Fruit fly (Drosophila melanogaster): ENCODE measurements around the gene CG1387.

Gene CG1387

dm6 chrX:8420772-8421448, 35.3 kb downstream of the CG1387 start (continued):
- TF ChIP-seq Adf1 (GFP tag; IDR thresholded peaks at IDR 0.05): peak; percentile 48; the same call in 1 of the 2 replicates
- TF ChIP-seq CG12769 (tag; optimal IDR thresholded peaks at IDR 0.05): peak; percentile 30
- TF ChIP-seq CG5953 (GFP tag; IDR thresholded peaks at IDR 0.05): 0 out of 2 replicates have a peak, but pooled peaks have one; percentile 13
- TF ChIP-seq MTF-1 (GFP tag; optimal IDR thresholded peaks at IDR 0.05; ENCODE audit: borderline replicate concordance): peak; percentile 29
- no peak for TF ChIP-seq CG3407 (GFP tag; optimal IDR thresholded peaks at IDR 0.05)
- TF ChIP-seq Nf-YC (tag; optimal IDR thresholded peaks at IDR 0.05): no peak
- no peak for TF ChIP-seq hkb (optimal IDR thresholded peaks at IDR 0.05)
- 0 out of 2 replicates have a peak, but pooled peaks have one; percentile 30 for TF ChIP-seq hkb (GFP tag; IDR thresholded peaks at IDR 0.05)
- no peak for TF ChIP-seq dmrt99B (tag; optimal IDR thresholded peaks at IDR 0.05)
- peak; percentile 58; the same call in 1 of the 4 replicates for TF ChIP-seq Dll (GFP tag; IDR thresholded peaks at IDR 0.05; ENCODE audit: partially characterized antibody)
- peak; percentile 2 for TF ChIP-seq nerfin-1 (tag; optimal IDR thresholded peaks at IDR 0.05)
- TF ChIP-seq Dbx (GFP tag; IDR thresholded peaks at IDR 0.05): peak; percentile 34; the same call in 1 of the 3 replicates
- TF ChIP-seq trem (tag; optimal IDR thresholded peaks at IDR 0.05): peak; percentile 17
- peak; percentile 99 for TF ChIP-seq yki (optimal IDR thresholded peaks at IDR 0.05)
- peak; percentile 39 for TF ChIP-seq sens (GFP tag)
- TF ChIP-seq CG34376 (GFP tag; optimal IDR thresholded peaks at IDR 0.05): peak; percentile 30
- peak; percentile 39 for TF ChIP-seq CG13287 (GFP tag; IDR thresholded peaks at IDR 0.05; ENCODE audit: partially characterized antibody)
- no peak for TF ChIP-seq ham (GFP tag; IDR thresholded peaks at IDR 0.05)
- peak; percentile 13 for TF ChIP-seq PHDP (tag; optimal IDR thresholded peaks at IDR 0.05)
- no peak for TF ChIP-seq bcd (GFP tag; optimal IDR thresholded peaks at IDR 0.05)
- peak; percentile 23 for TF ChIP-seq CG1529 (GFP tag; optimal IDR thresholded peaks at IDR 0.05)
- TF ChIP-seq MBD-R2 (GFP tag; IDR thresholded peaks at IDR 0.05): 0 out of 2 replicates have a peak, but pooled peaks have one; percentile 22
- TF ChIP-seq cad (GFP tag; optimal IDR thresholded peaks at IDR 0.05): peak; percentile 44
- TF ChIP-seq Antp (GFP tag; optimal IDR thresholded peaks at IDR 0.05): no peak
- peak; percentile 17 for TF ChIP-seq YL-1 (GFP tag; optimal IDR thresholded peaks at IDR 0.05)
- TF ChIP-seq CG32532 (GFP tag; IDR thresholded peaks at IDR 0.05): peak; percentile 76

- TF ChIP-seq sqz (GFP tag; optimal IDR thresholded peaks at IDR 0.05) (peak; percentile 7), repo (GFP tag; optimal IDR thresholded peaks at IDR 0.05) (no peak), hbn (GFP tag; IDR thresholded peaks at IDR 0.05; ENCODE audit: partially characterized antibody) (0 out of 2 replicates have a peak, but pooled peaks have one; percentile 5), Xrp1 (GFP tag; IDR thresholded peaks at IDR 0.05) (no peak), fd3F (GFP tag; optimal IDR thresholded peaks at IDR 0.05) (no peak), CG13624 (GFP tag; optimal IDR thresholded peaks at IDR 0.05) (no peak), CG2889 (GFP tag; IDR thresholded peaks at IDR 0.05) (no peak), CG17186 (GFP tag; optimal IDR thresholded peaks at IDR 0.05) (no peak), Chrac-16 (GFP tag; optimal IDR thresholded peaks at IDR 0.05) (no peak), Hr39 (optimal IDR thresholded peaks at IDR 0.05) (peak; percentile 86), cad (GFP tag; optimal IDR thresholded peaks at IDR 0.05) (no peak), lola (GFP tag; optimal IDR thresholded peaks at IDR 0.05) (no peak), CG7786 (GFP tag; optimal IDR thresholded peaks at IDR 0.05) (no peak), bowl (GFP tag; IDR thresholded peaks at IDR 0.05) (no peak), unpg (GFP tag; optimal IDR thresholded peaks at IDR 0.05) (no peak), cg (GFP tag; optimal IDR thresholded peaks at IDR 0.05) (peak; percentile 10), CG7556 (GFP tag; optimal IDR thresholded peaks at IDR 0.05) (no peak)
Observed at dm6 chrX:8421449-8421795, 35.8 kb downstream of the CG1387 start.
